Worm (Caenorhabditis elegans) whole organism, L4 larva: ENCODE results near the gene rnp-9.

Experiments
- D1046.2 ChIP-seq: fragments of 200-800 bp; sonication (Bioruptor generic); IDR thresholded peaks from 2 replicates; pipeline ENCODE4 v1.3.6; 2022; ENCODE audit warnings: missing genetic modification characterization, missing compliant biosample characterization
- F26F4.8 ChIP-seq: fragments of 200-800 bp; sonication (Bioruptor generic); conservative IDR thresholded peaks from 2 replicates; pipeline ENCODE4 v1.3.6; 2022; ENCODE audit warnings: missing genetic modification characterization, missing compliant biosample characterization
- F37D6.2 ChIP-seq: sonication (generic microtip); optimal IDR thresholded peaks from 2 replicates; lab custom pipeline; 2016; ENCODE audit warnings: mild to moderate bottlenecking, missing genetic modification characterization, missing compliant biosample characterization
- F44E2.7 ChIP-seq: fragments of 200-800 bp; sonication (Bioruptor generic); IDR thresholded peaks from 2 replicates; pipeline ENCODE4 v2.1.2; 2022; ENCODE audit warnings: missing genetic modification characterization, missing compliant biosample characterization
- F49E8.2 ChIP-seq: sonication (generic microtip); optimal IDR thresholded peaks from 2 replicates; lab custom pipeline; 2016; ENCODE audit warnings: missing compliant biosample characterization, mild to moderate bottlenecking, missing genetic modification characterization, borderline replicate concordance
- T26A8.4 ChIP-seq: fragments of 200-800 bp; sonication (Bioruptor generic); IDR thresholded peaks from 2 replicates; pipeline ENCODE4 v1.3.6; 2022; ENCODE audit warnings: missing genetic modification characterization, missing compliant biosample characterization
- Y48G9A.11 ChIP-seq: fragments of 200-800 bp; sonication (Bioruptor generic); IDR thresholded peaks from 2 replicates; pipeline ENCODE4 v1.3.6; 2022; ENCODE audit warnings: missing genetic modification reagents, missing genetic modification characterization, missing compliant biosample characterization
- ZK337.2 ChIP-seq: fragments of 200-800 bp; sonication (Bioruptor generic); IDR thresholded peaks from 2 replicates; pipeline ENCODE4 v1.3.6; 2022; ENCODE audit warnings: missing genetic modification reagents, missing genetic modification characterization, missing compliant biosample characterization
- ZK546.5 ChIP-seq, 2 experiments: sonication (generic microtip); optimal IDR thresholded peaks; 2 replicates each; lab custom pipeline; 2017; ENCODE audit warnings: missing biosample characterization in 2 of 2, missing genetic modification characterization in 2 of 2
- aha-1 ChIP-seq: fragments of 150-350 bp; peaks from one replicate; lab custom pipeline; 2014; ENCODE audit warnings: missing biosample characterization, missing genetic modification characterization
- aly-2 ChIP-seq: sonication (generic microtip); optimal IDR thresholded peaks from 2 replicates; lab custom pipeline; 2018; ENCODE audit warnings: missing biosample characterization, missing genetic modification characterization
- attf-4 ChIP-seq: sonication (generic microtip); optimal IDR thresholded peaks from 3 replicates; lab custom pipeline; 2017; ENCODE audit warnings: missing biosample characterization, missing genetic modification characterization
- ceh-20 ChIP-seq: fragments of 200-800 bp; sonication (Bioruptor generic); IDR thresholded peaks from 2 replicates; pipeline ENCODE4 v1.3.6; 2022; ENCODE audit warnings: missing genetic modification reagents, missing genetic modification characterization, missing compliant biosample characterization
- ceh-32 ChIP-seq: sonication (generic microtip); optimal IDR thresholded peaks from 2 replicates; lab custom pipeline; 2016; ENCODE audit warnings: mild to moderate bottlenecking, missing genetic modification characterization, missing compliant biosample characterization; ENCODE audit not compliant: poor library complexity
- ceh-82 ChIP-seq: sonication (generic microtip); optimal IDR thresholded peaks from 2 replicates; lab custom pipeline; 2017; ENCODE audit warnings: missing biosample characterization, missing genetic modification characterization
- ctbp-1 ChIP-seq: fragments of 200-800 bp; sonication (Bioruptor generic); IDR thresholded peaks from 2 replicates; pipeline ENCODE4 v1.3.6; 2022; ENCODE audit warnings: missing genetic modification reagents, missing genetic modification characterization, missing compliant biosample characterization
- daf-12 ChIP-seq: fragments of 150-350 bp; optimal IDR thresholded peaks from 2 replicates; lab custom pipeline; 2014; ENCODE audit warnings: missing biosample characterization, missing genetic modification reagents, missing genetic modification characterization
- egl-27 ChIP-seq: sonication (generic microtip); optimal IDR thresholded peaks from 3 replicates; lab custom pipeline; 2017; ENCODE audit warnings: missing biosample characterization, missing genetic modification reagents, missing genetic modification characterization
- hif-1 ChIP-seq, 2 experiments: sonication (generic microtip); optimal IDR thresholded peaks; 2 replicates each; lab custom pipeline; 2016 to 2017; ENCODE audit warnings: missing compliant biosample characterization in 2 of 2, missing genetic modification characterization in 2 of 2, missing genetic modification reagents in 2 of 2, missing genotype in 2 of 2, mild to moderate bottlenecking in 1 of 2
- hlh-11 ChIP-seq: fragments of 200-800 bp; sonication (Bioruptor generic); optimal IDR thresholded peaks from 2 replicates; lab custom pipeline; 2018; ENCODE audit warnings: mild to moderate bottlenecking, missing genetic modification characterization, missing compliant biosample characterization
- hlh-30 ChIP-seq: sonication (generic microtip); optimal IDR thresholded peaks from 2 replicates; lab custom pipeline; 2017; ENCODE audit warnings: antibody characterized with exemption, mild to moderate bottlenecking, missing genetic modification characterization, missing compliant biosample characterization; ENCODE audit not compliant: insufficient read depth
- jun-1 ChIP-seq: fragments of 150-350 bp; optimal IDR thresholded peaks from 2 replicates; lab custom pipeline; 2014; ENCODE audit warnings: missing biosample characterization, missing genetic modification reagents, missing genetic modification characterization
- lim-7 ChIP-seq: fragments of 200-800 bp; sonication (Bioruptor generic); IDR thresholded peaks from 2 replicates; pipeline ENCODE4 v1.3.6; 2022; ENCODE audit warnings: missing genetic modification characterization, missing compliant biosample characterization
- lin-1 ChIP-seq: fragments of 200-800 bp; sonication (Bioruptor generic); IDR thresholded peaks from 2 replicates; pipeline ENCODE4 v1.3.6; 2022; ENCODE audit warnings: missing genetic modification reagents, missing genetic modification characterization, missing compliant biosample characterization
- lin-13 ChIP-seq: fragments of 150-350 bp; optimal IDR thresholded peaks from 2 replicates; lab custom pipeline; 2014; ENCODE audit warnings: missing biosample characterization, missing genetic modification reagents, missing genetic modification characterization
- lin-15B ChIP-seq: fragments of 150-350 bp; sonication (generic microtip); optimal IDR thresholded peaks from 3 replicates; lab custom pipeline; 2014; ENCODE audit warnings: missing biosample characterization, missing genetic modification characterization
- lin-29 ChIP-seq: fragments of 200-800 bp; sonication (Bioruptor generic); IDR thresholded peaks from 2 replicates; pipeline ENCODE4 v1.3.6; 2022; ENCODE audit warnings: missing genetic modification reagents, missing genetic modification characterization, missing compliant biosample characterization
- lin-38 ChIP-seq: fragments of 200-800 bp; sonication (Bioruptor generic); IDR thresholded peaks from 2 replicates; pipeline ENCODE4 v1.3.6; 2022; ENCODE audit warnings: missing genetic modification reagents, missing genetic modification characterization, missing compliant biosample characterization
- madf-5 ChIP-seq, 2 experiments: fragments of 200-800 bp; sonication (Bioruptor generic); IDR thresholded peaks; 2 replicates each; pipeline ENCODE4 v1.3.6; 2022; ENCODE audit warnings: missing compliant biosample characterization in 2 of 2, missing genetic modification characterization in 2 of 2
- madf-9 ChIP-seq: fragments of 200-800 bp; sonication (Bioruptor generic); conservative IDR thresholded peaks from 2 replicates; pipeline ENCODE4 v1.3.6; 2022; ENCODE audit warnings: missing genetic modification reagents, missing genetic modification characterization, missing compliant biosample characterization
- mes-2 ChIP-seq: sonication (generic microtip); optimal IDR thresholded peaks from 2 replicates; lab custom pipeline; 2016; ENCODE audit warnings: missing genotype, mild to moderate bottlenecking, missing genetic modification characterization, missing compliant biosample characterization; ENCODE audit not compliant: poor library complexity, severe bottlenecking
- mxl-2 ChIP-seq: fragments of 200-800 bp; sonication (Bioruptor generic); conservative IDR thresholded peaks from 2 replicates; pipeline ENCODE4 v1.3.6; 2022; ENCODE audit warnings: missing genetic modification reagents, missing genetic modification characterization, missing compliant biosample characterization
- nhr-10 ChIP-seq: fragments of 150-350 bp; optimal IDR thresholded peaks from 2 replicates; lab custom pipeline; 2014; ENCODE audit warnings: missing biosample characterization, missing genetic modification characterization
- nhr-11 ChIP-seq: fragments of 150-350 bp; optimal IDR thresholded peaks from 2 replicates; lab custom pipeline; 2014; ENCODE audit warnings: missing biosample characterization, missing genetic modification characterization
- nhr-111 ChIP-seq: fragments of 200-800 bp; sonication (Bioruptor generic); optimal IDR thresholded peaks from 2 replicates; lab custom pipeline; 2018; ENCODE audit warnings: mild to moderate bottlenecking, missing genetic modification characterization, missing compliant biosample characterization
- nhr-237 ChIP-seq: sonication (generic microtip); optimal IDR thresholded peaks from 2 replicates; lab custom pipeline; 2017; ENCODE audit warnings: missing biosample characterization, missing genetic modification characterization
- nhr-25 ChIP-seq: sonication (generic microtip); optimal IDR thresholded peaks from 2 replicates; lab custom pipeline; 2017; ENCODE audit warnings: missing genetic modification characterization, mild to moderate bottlenecking, missing compliant biosample characterization, antibody characterized with exemption, moderate library complexity, borderline replicate concordance; ENCODE audit not compliant: insufficient read depth
- nhr-28 ChIP-seq: fragments of 150-350 bp; optimal IDR thresholded peaks from 2 replicates; lab custom pipeline; 2014; ENCODE audit warnings: missing biosample characterization, missing genetic modification characterization
- nhr-42 ChIP-seq: fragments of 200-800 bp; sonication (Bioruptor generic); IDR thresholded peaks from 2 replicates; pipeline ENCODE4 v1.3.6; 2022; ENCODE audit warnings: missing genetic modification characterization, missing compliant biosample characterization
- pha-4 ChIP-seq, 2 experiments: fragments of 150-350 bp in 1 of 2; fragments of 200-800 bp in 1 of 2; sonication (Bioruptor generic) in 1 of 2; IDR thresholded peaks in 1 of 2; optimal IDR thresholded peaks in 1 of 2; 2 replicates each; pipeline versions ENCODE4 v1.3.6 to Lab custom; 2014 to 2022; ENCODE audit warnings: missing genetic modification characterization in 2 of 2, missing genetic modification reagents in 2 of 2, missing biosample characterization in 1 of 2, missing compliant biosample characterization in 1 of 2
- php-3 ChIP-seq: fragments of 200-800 bp; sonication (Bioruptor generic); IDR thresholded peaks from 2 replicates; pipeline ENCODE4 v1.3.6; 2022; ENCODE audit warnings: missing genetic modification reagents, missing genetic modification characterization, missing compliant biosample characterization
- rbr-2 ChIP-seq: sonication (generic microtip); optimal IDR thresholded peaks from 2 replicates; lab custom pipeline; 2016; ENCODE audit warnings: missing genotype, missing genetic modification characterization, missing compliant biosample characterization
- sdz-12 ChIP-seq: fragments of 200-800 bp; sonication (Bioruptor generic); optimal IDR thresholded peaks from 2 replicates; lab custom pipeline; 2018; ENCODE audit warnings: mild to moderate bottlenecking, missing genetic modification characterization, missing compliant biosample characterization
- set-16 ChIP-seq: fragments of 200-800 bp; sonication (Bioruptor generic); IDR thresholded peaks from 2 replicates; pipeline ENCODE4 v1.3.6; 2022; ENCODE audit warnings: missing genetic modification reagents, missing genetic modification characterization, missing compliant biosample characterization
- snpc-1.2 ChIP-seq: fragments of 200-800 bp; sonication (Bioruptor generic); IDR thresholded peaks from 2 replicates; pipeline ENCODE4 v1.3.6; 2022; ENCODE audit warnings: missing genetic modification reagents, missing genetic modification characterization, missing compliant biosample characterization
- spr-1 ChIP-seq: sonication (generic microtip); optimal IDR thresholded peaks from 2 replicates; lab custom pipeline; 2016; ENCODE audit warnings: mild to moderate bottlenecking, missing genetic modification characterization, missing compliant biosample characterization
- tag-97 ChIP-seq: fragments of 200-800 bp; sonication (Bioruptor generic); IDR thresholded peaks from 2 replicates; pipeline ENCODE4 v1.3.6; 2022; ENCODE audit warnings: missing genetic modification characterization, missing compliant biosample characterization
- unc-130 ChIP-seq: sonication (generic microtip); optimal IDR thresholded peaks from 2 replicates; lab custom pipeline; 2016; ENCODE audit warnings: missing genetic modification reagents, missing genetic modification characterization, missing compliant biosample characterization
- unc-39 ChIP-seq: sonication (generic microtip); optimal IDR thresholded peaks from 2 replicates; lab custom pipeline; 2017; ENCODE audit warnings: missing biosample characterization, missing genetic modification characterization
- vab-7 ChIP-seq: fragments of 200-800 bp; sonication (Bioruptor generic); IDR thresholded peaks from 2 replicates; pipeline ENCODE4 v1.3.6; 2022; ENCODE audit warnings: missing genetic modification reagents, missing genetic modification characterization, missing compliant biosample characterization
- zfp-2 ChIP-seq: sonication (generic microtip); optimal IDR thresholded peaks from 2 replicates; lab custom pipeline; 2016; ENCODE audit warnings: mild to moderate bottlenecking, missing genetic modification characterization, missing compliant biosample characterization

Gene rnp-9

ce11 chrX:10141963-10142431 is 25.1 kb upstream of the rnp-9 start, which contains the start of gene oac-14 (continued):
- no peak for TF ChIP-seq D1046.2 (GFP tag; lab: Robert Waterston, UW)
- TF ChIP-seq aha-1 (tag; lab: Kevin White, UChicago) = peak; percentile 31
- TF ChIP-seq F37D6.2 (tag; lab: Kevin White, UChicago) = no peak
- TF ChIP-seq hif-1 (tag; optimal IDR thresholded peaks at IDR 0.05; lab: Kevin White, UChicago) = peak in 1 of 2 experiments; percentile 37
- TF ChIP-seq ceh-82 (tag; lab: Kevin White, UChicago) = no peak
- TF ChIP-seq attf-4 (tag; lab: Kevin White, UChicago) = no peak
- no peak for TF ChIP-seq mxl-2 (GFP tag; lab: Robert Waterston, UW)
- no peak for TF ChIP-seq nhr-25
- TF ChIP-seq ZK337.2 (GFP tag; lab: Robert Waterston, UW) = no peak
- no peak for TF ChIP-seq ZK546.5 (tag; optimal IDR thresholded peaks at IDR 0.05; lab: Kevin White, UChicago)
- no peak for TF ChIP-seq F49E8.2 (tag; lab: Kevin White, UChicago)
- no peak for TF ChIP-seq F44E2.7 (GFP tag; lab: Robert Waterston, UW)
- TF ChIP-seq nhr-28 (tag; lab: Kevin White, UChicago) = peak; percentile 98
- no peak for TF ChIP-seq lim-7 (GFP tag; lab: Robert Waterston, UW)
- TF ChIP-seq jun-1 (tag; lab: Kevin White, UChicago) = peak; percentile 55
- no peak for TF ChIP-seq lin-15B
- TF ChIP-seq madf-5 (GFP tag; IDR thresholded peaks at IDR 0.05; lab: Robert Waterston, UW) = no peak
- no peak for TF ChIP-seq lin-13
- TF ChIP-seq F26F4.8 (GFP tag; lab: Robert Waterston, UW) = no peak
- no peak for TF ChIP-seq egl-27
- no peak for TF ChIP-seq nhr-111 (GFP tag; lab: Kevin White, UChicago)
- no peak for TF ChIP-seq lin-29
- no peak for TF ChIP-seq unc-39 (tag; lab: Kevin White, UChicago)
- no peak for TF ChIP-seq nhr-237 (tag; lab: Kevin White, UChicago)
- TF ChIP-seq hlh-11 (tag; lab: Kevin White, UChicago) = peak; percentile 95
- TF ChIP-seq T26A8.4 = no peak
- no peak for TF ChIP-seq daf-12 (tag; lab: Kevin White, UChicago)
- TF ChIP-seq mes-2 = peak; percentile 54
- TF ChIP-seq spr-1 = peak; percentile 21
- no peak for TF ChIP-seq sdz-12
- peak; percentile 74 for TF ChIP-seq nhr-10 (tag; lab: Kevin White, UChicago)
- peak; percentile 82 for TF ChIP-seq ceh-20 (GFP tag; lab: Robert Waterston, UW)
- TF ChIP-seq zfp-2 = no peak
- no peak for TF ChIP-seq Y48G9A.11 (GFP tag; lab: Robert Waterston, UW)
- no peak for TF ChIP-seq set-16 (GFP tag; lab: Robert Waterston, UW)
- no peak for TF ChIP-seq rbr-2 (tag; lab: Kevin White, UChicago)
- peak; percentile 42 for TF ChIP-seq nhr-11 (tag; lab: Kevin White, UChicago)
- no peak for TF ChIP-seq tag-97 (GFP tag; lab: Robert Waterston, UW)
- no peak for TF ChIP-seq ctbp-1
- TF ChIP-seq hlh-30 (tag; lab: Kevin White, UChicago) = peak; percentile 48
- no peak for TF ChIP-seq snpc-1.2 (GFP tag; lab: Robert Waterston, UW)
- no peak for TF ChIP-seq vab-7 (GFP tag; lab: Robert Waterston, UW)
- peak; percentile 70 for TF ChIP-seq lin-1 (GFP tag; lab: Robert Waterston, UW)
- TF ChIP-seq ceh-32 (tag; lab: Kevin White, UChicago) = no peak
- TF ChIP-seq aly-2 (tag; lab: Kevin White, UChicago) = no peak
- TF ChIP-seq madf-9 (GFP tag; lab: Robert Waterston, UW) = no peak
- TF ChIP-seq unc-130 (GFP tag; lab: Kevin White, UChicago) = no peak
- TF ChIP-seq lin-38 (GFP tag; lab: Robert Waterston, UW) = no peak
- TF ChIP-seq pha-4 (GFP tag; IDR thresholded peaks at IDR 0.05; lab: Robert Waterston, UW) = peak; percentile 37; the same call in 1 of the 2 replicates
- no peak for TF ChIP-seq pha-4 (tag; optimal IDR thresholded peaks at IDR 0.05; lab: Kevin White, UChicago)
- TF ChIP-seq nhr-42 (GFP tag; lab: Robert Waterston, UW) = no peak
- TF ChIP-seq php-3 (GFP tag; lab: Robert Waterston, UW) = peak; percentile 97
